Fruit fly (Drosophila melanogaster) whole organism, embryonic: ENCODE data around the gene CG15553.

ENCODE experiments used
- Abd-B ChIP-seq: fragments of 200-800 bp; sonication (Bioruptor generic); optimal IDR thresholded peaks from 2 replicates; lab custom pipeline; 2018; ENCODE audit warnings: missing biosample characterization, mild to moderate bottlenecking, missing genetic modification characterization, moderate library complexity
- Bdp1 ChIP-seq: fragments of 200-800 bp; sonication (Bioruptor generic); optimal IDR thresholded peaks from 3 replicates; lab custom pipeline; 2016; ENCODE audit warnings: missing biosample characterization, missing genetic modification characterization
- CG10274 ChIP-seq: fragments of 200-800 bp; sonication (Bioruptor generic); optimal IDR thresholded peaks from 3 replicates; lab custom pipeline; 2017; ENCODE audit warnings: missing biosample characterization, mild to moderate bottlenecking, missing genetic modification characterization
- CG10959 ChIP-seq: fragments of 200-800 bp; sonication (Bioruptor generic); IDR thresholded peaks from 2 replicates; pipeline ENCODE4 v1.3.6; 2022; ENCODE audit warnings: missing biosample characterization, missing genetic modification characterization
- CG12942 ChIP-seq: fragments of 200-800 bp; sonication (Bioruptor generic); optimal IDR thresholded peaks from 3 replicates; lab custom pipeline; 2016; ENCODE audit warnings: missing biosample characterization, missing genetic modification characterization
- CG14441 ChIP-seq: fragments of 200-800 bp; sonication (Bioruptor generic); IDR thresholded peaks from 2 replicates; pipeline ENCODE4 v1.3.6; 2022; ENCODE audit warnings: missing biosample characterization, missing genetic modification characterization
- CG14860 ChIP-seq: fragments of 200-800 bp; sonication (Bioruptor generic); IDR thresholded peaks from 3 replicates; pipeline ENCODE4 v1.3.6; 2022; ENCODE audit warnings: missing biosample characterization, missing genetic modification characterization; ENCODE audit not compliant: partially characterized antibody
- CG18599 ChIP-seq: fragments of 200-800 bp; sonication (Bioruptor generic); optimal IDR thresholded peaks from 3 replicates; lab custom pipeline; 2017; ENCODE audit warnings: missing biosample characterization, missing genetic modification characterization, mild to moderate bottlenecking, moderate library complexity, missing genetic modification reagents
- CG31224 ChIP-seq: fragments of 200-800 bp; sonication (Bioruptor generic); IDR thresholded peaks from 2 replicates; pipeline ENCODE4 v1.3.6; 2022; ENCODE audit warnings: missing biosample characterization, missing genetic modification characterization
- CG3726 ChIP-seq: fragments of 200-800 bp; sonication (Bioruptor generic); IDR thresholded peaks from 3 replicates; pipeline ENCODE4, ENCODE4 v1.3.6; 2022; ENCODE audit warnings: missing biosample characterization, missing genetic modification characterization
- CG7357 ChIP-seq: fragments of 200-800 bp; sonication (Bioruptor generic); IDR thresholded peaks from 3 replicates; pipeline ENCODE4 v1.3.6; 2022; ENCODE audit warnings: missing biosample characterization, missing genetic modification characterization
- CG7928 ChIP-seq: fragments of 200-800 bp; sonication (Bioruptor generic); optimal IDR thresholded peaks from 2 replicates; lab custom pipeline; 2017; ENCODE audit warnings: missing biosample characterization, mild to moderate bottlenecking, missing genetic modification characterization
- CG8281 ChIP-seq: fragments of 200-800 bp; sonication (Bioruptor generic); optimal IDR thresholded peaks from 2 replicates; lab custom pipeline; 2018; ENCODE audit warnings: missing biosample characterization, mild to moderate bottlenecking, missing genetic modification characterization, moderate library complexity
- CG8944 ChIP-seq: fragments of 200-800 bp; sonication (Bioruptor generic); optimal IDR thresholded peaks from 3 replicates; lab custom pipeline; 2016; ENCODE audit warnings: missing biosample characterization, missing genetic modification characterization
- CTCF ChIP-seq: fragments of 200-800 bp; sonication (Bioruptor generic); optimal IDR thresholded peaks from 2 replicates; lab custom pipeline; 2017; ENCODE audit warnings: missing biosample characterization, mild to moderate bottlenecking, missing genetic modification characterization, moderate library complexity
- E2f1 ChIP-seq: fragments of 200-800 bp; sonication (Bioruptor generic); IDR thresholded peaks from 2 replicates; pipeline ENCODE4 v1.3.6; 2022; ENCODE audit warnings: missing biosample characterization, missing genetic modification characterization
- Ets97D ChIP-seq: fragments of 200-800 bp; sonication (Bioruptor generic); optimal IDR thresholded peaks from 3 replicates; lab custom pipeline; 2016; ENCODE audit warnings: missing biosample characterization, missing genetic modification characterization
- Gug ChIP-seq: fragments of 200-800 bp; sonication (Bioruptor generic); IDR thresholded peaks from 4 replicates; pipeline ENCODE4 v1.3.6; 2022; ENCODE audit warnings: missing biosample characterization, missing genetic modification characterization
- H15 ChIP-seq: fragments of 200-800 bp; sonication (Bioruptor generic); IDR thresholded peaks from 3 replicates; pipeline ENCODE4 v1.3.6; 2022; ENCODE audit warnings: missing biosample characterization, missing genetic modification characterization
- HLH3B ChIP-seq: fragments of 200-800 bp; sonication (Bioruptor generic); IDR thresholded peaks from 2 replicates; pipeline ENCODE4 v1.3.6; 2022; ENCODE audit warnings: missing biosample characterization, missing genetic modification characterization
- HLH4C ChIP-seq: fragments of 200-800 bp; sonication (Bioruptor generic); IDR thresholded peaks from 3 replicates; pipeline ENCODE4 v1.3.6; 2022; ENCODE audit warnings: missing biosample characterization, missing genetic modification characterization; ENCODE audit not compliant: partially characterized antibody
- Lim3 ChIP-seq: fragments of 200-800 bp; sonication (Bioruptor generic); IDR thresholded peaks from 2 replicates; pipeline ENCODE4 v1.3.6; 2022; ENCODE audit warnings: missing biosample characterization, missing genetic modification characterization
- Lpt ChIP-seq: fragments of >200 bp; optimal IDR thresholded peaks from 2 replicates; lab custom pipeline; 2018; ENCODE audit warnings: missing biosample characterization, missing genetic modification characterization
- Med ChIP-seq: fragments of 200-800 bp; sonication (Bioruptor generic); peaks from one replicate; lab custom pipeline; 2016; ENCODE audit warnings: missing biosample characterization, missing genetic modification characterization, mild to moderate bottlenecking, inconsistent platforms, moderate library complexity
- Ptx1 ChIP-seq: fragments of 200-800 bp; sonication (Bioruptor generic); IDR thresholded peaks from 2 replicates; pipeline ENCODE4 v1.3.6; 2022; ENCODE audit warnings: missing biosample characterization, missing genetic modification characterization
- Xbp1 ChIP-seq: fragments of 200-800 bp; sonication (Bioruptor generic); optimal IDR thresholded peaks from 3 replicates; lab custom pipeline; 2016; ENCODE audit warnings: missing biosample characterization, mild to moderate bottlenecking, missing genetic modification characterization
- Xrp1 ChIP-seq: fragments of 200-800 bp; sonication (Bioruptor generic); IDR thresholded peaks from 2 replicates; pipeline ENCODE4 v1.3.6; 2022; ENCODE audit warnings: missing biosample characterization, missing genetic modification characterization
- ase ChIP-seq: fragments of 200-800 bp; sonication (Bioruptor generic); IDR thresholded peaks from 3 replicates; pipeline ENCODE4 v1.3.6; 2022; ENCODE audit warnings: missing biosample characterization, missing genetic modification characterization
- bab2 ChIP-seq: fragments of 200-800 bp; sonication (Bioruptor generic); optimal IDR thresholded peaks from 2 replicates; lab custom pipeline; 2016; ENCODE audit warnings: missing biosample characterization, missing genetic modification characterization
- crol ChIP-seq: fragments of 200-800 bp; sonication (Bioruptor generic); IDR thresholded peaks from 2 replicates; pipeline ENCODE4 v1.3.6; 2022; ENCODE audit warnings: missing biosample characterization, missing genetic modification characterization
- ewg ChIP-seq: fragments of 200-800 bp; sonication (Bioruptor generic); optimal IDR thresholded peaks from 3 replicates; lab custom pipeline; 2017; ENCODE audit warnings: mild to moderate bottlenecking, missing biosample characterization, missing genetic modification reagents, missing genetic modification characterization
- fd102C ChIP-seq: fragments of 200-800 bp; sonication (Bioruptor generic); optimal IDR thresholded peaks from 2 replicates; lab custom pipeline; 2018; ENCODE audit warnings: missing biosample characterization, mild to moderate bottlenecking, missing genetic modification characterization, moderate library complexity
- grau ChIP-seq: fragments of 200-800 bp; optimal IDR thresholded peaks from 3 replicates; lab custom pipeline; 2019; ENCODE audit warnings: missing biosample characterization, mild to moderate bottlenecking, missing genetic modification characterization, moderate library complexity
- her ChIP-seq: fragments of 200-800 bp; sonication (Bioruptor generic); optimal IDR thresholded peaks from 2 replicates; lab custom pipeline; 2016; ENCODE audit warnings: missing biosample characterization, missing genetic modification characterization
- hkb ChIP-seq, 2 experiments: fragments of 200-800 bp in 1 of 2; fragments of >200 bp in 1 of 2; sonication (Bioruptor generic) in 1 of 2; IDR thresholded peaks in 1 of 2; optimal IDR thresholded peaks in 1 of 2; 2 replicates each; pipeline versions ENCODE4 v1.3.6 to Lab custom; 2017 to 2022; ENCODE audit warnings: missing biosample characterization in 1 of 2, missing genetic modification characterization in 1 of 2
- kay ChIP-seq: fragments of 200-800 bp; sonication (Bioruptor generic); optimal IDR thresholded peaks from 2 replicates; lab custom pipeline; 2016; ENCODE audit warnings: missing biosample characterization, missing genetic modification characterization
- lmd ChIP-seq: fragments of 200-800 bp; sonication (Bioruptor generic); IDR thresholded peaks from 2 replicates; pipeline ENCODE4 v1.3.6; 2022; ENCODE audit warnings: missing biosample characterization, missing genetic modification characterization
- mam ChIP-seq: fragments of 200-800 bp; sonication (Bioruptor generic); optimal IDR thresholded peaks from 3 replicates; lab custom pipeline; 2016; ENCODE audit warnings: missing biosample characterization, missing genetic modification characterization
- nmo ChIP-seq: fragments of 200-800 bp; sonication (Bioruptor generic); optimal IDR thresholded peaks from 2 replicates; lab custom pipeline; 2018; ENCODE audit warnings: missing biosample characterization, mild to moderate bottlenecking, missing genetic modification characterization, moderate library complexity
- prd ChIP-seq, 3 experiments: fragments of >200 bp in 2 of 3; fragments of 200-800 bp in 1 of 3; sonication (Bioruptor generic) in 1 of 3; optimal IDR thresholded peaks in 2 of 3; IDR thresholded peaks in 1 of 3; 2 replicates in 2 of 3; 3 replicates in 1 of 3; pipeline versions ENCODE4 v1.3.6 to Lab custom; 2017 to 2022; ENCODE audit warnings: missing biosample characterization in 1 of 3, missing genetic modification characterization in 1 of 3
- repo ChIP-seq: fragments of 200-800 bp; sonication (Bioruptor generic); optimal IDR thresholded peaks from 2 replicates; lab custom pipeline; 2016; ENCODE audit warnings: missing biosample characterization, missing genetic modification characterization
- schlank ChIP-seq: fragments of 200-800 bp; sonication (Bioruptor generic); optimal IDR thresholded peaks from 2 replicates; lab custom pipeline; 2018; ENCODE audit warnings: missing biosample characterization, mild to moderate bottlenecking, missing genetic modification characterization
- shn ChIP-seq: fragments of 200-800 bp; sonication (Bioruptor generic); optimal IDR thresholded peaks from 3 replicates; lab custom pipeline; 2016; ENCODE audit warnings: missing biosample characterization, missing genetic modification characterization
- slbo ChIP-seq: fragments of 200-800 bp; sonication (Bioruptor generic); IDR thresholded peaks from 2 replicates; pipeline ENCODE4 v1.3.6; 2022; ENCODE audit warnings: missing biosample characterization, missing genetic modification characterization
- sr ChIP-seq: fragments of 200-800 bp; sonication (Bioruptor generic); IDR thresholded peaks from 3 replicates; pipeline ENCODE4 v1.3.6; 2022; ENCODE audit warnings: missing biosample characterization, missing genetic modification characterization
- unc-4 ChIP-seq: fragments of 200-800 bp; sonication (Bioruptor generic); IDR thresholded peaks from 2 replicates; pipeline ENCODE4 v1.3.6; 2022; ENCODE audit warnings: missing biosample characterization, missing genetic modification characterization; ENCODE audit not compliant: partially characterized antibody
- yki ChIP-seq: fragments of >200 bp; optimal IDR thresholded peaks from 3 replicates; lab custom pipeline; 2018
- zfh2 ChIP-seq: fragments of 200-800 bp; sonication (Bioruptor generic); optimal IDR thresholded peaks from 2 replicates; lab custom pipeline; 2016; ENCODE audit warnings: missing biosample characterization, missing genetic modification characterization

Gene CG15553

DNA sequence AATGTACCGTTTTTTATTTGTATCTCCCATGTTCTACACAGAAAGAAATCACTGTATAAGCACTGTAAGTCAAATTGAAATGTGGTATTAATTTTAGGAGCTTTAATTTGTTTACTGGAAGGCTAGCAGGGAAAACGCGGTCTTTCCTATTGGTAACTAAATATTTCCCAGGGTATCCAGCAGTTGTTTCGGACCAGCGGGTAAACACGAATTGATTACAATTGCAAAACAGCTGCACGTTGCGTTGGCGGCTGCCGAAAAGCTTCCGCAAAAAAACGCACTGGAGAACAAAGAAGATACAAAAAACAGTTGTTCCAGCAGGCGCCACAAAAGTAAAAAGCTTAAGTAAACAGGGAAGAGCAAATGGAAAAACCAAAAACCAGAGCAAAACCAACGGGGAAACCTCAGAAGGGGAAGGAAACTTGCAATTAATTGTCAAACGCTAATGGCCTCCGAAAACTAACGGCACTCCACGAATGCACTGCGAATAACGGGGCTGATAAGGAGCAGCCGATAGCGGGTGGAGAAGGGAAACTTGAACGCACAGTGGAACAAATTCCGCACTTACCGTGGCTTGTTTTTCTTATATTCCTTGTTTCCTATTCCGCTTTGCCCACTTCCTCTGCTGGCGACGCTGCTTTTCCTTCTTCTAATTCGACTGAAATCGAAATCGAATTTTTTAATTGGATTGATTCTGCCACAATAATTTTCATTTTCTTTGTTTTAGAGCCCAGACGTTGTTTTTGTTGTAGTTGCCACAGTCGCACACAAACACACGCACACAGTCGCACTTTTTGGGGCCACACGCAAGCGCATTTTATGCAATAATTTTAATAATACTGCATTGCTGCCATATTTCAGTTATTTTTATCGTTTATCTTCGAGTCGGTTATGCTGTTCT, 40.9 kb downstream of the CG15553 start (continued):
- peak; percentile 25; the same call in 1 of the 2 replicates for TF ChIP-seq lmd
- peak; percentile 31 for TF ChIP-seq CG8944 (GFP tag; lab: Kevin White, UChicago)
- TF ChIP-seq zfh2, result peak; percentile 7
- TF ChIP-seq Lpt (GFP tag; lab: Kevin White, UChicago), result no peak
- peak; percentile 55 for TF ChIP-seq mam
- TF ChIP-seq ewg, result peak; percentile 80
- TF ChIP-seq CG10959 (GFP tag; lab: Robert Waterston, UW), result no peak
- TF ChIP-seq Bdp1, result peak; percentile 31
- TF ChIP-seq her (GFP tag; lab: Kevin White, UChicago), result peak; percentile 31
- TF ChIP-seq schlank (tag; lab: Kevin White, UChicago), result no peak
- peak; percentile 27; the same call in 1 of the 3 replicates for TF ChIP-seq H15 (GFP tag; lab: Robert Waterston, UW)
- peak; percentile 49; the same call in 1 of the 2 replicates for TF ChIP-seq Ptx1
- TF ChIP-seq Xrp1 (GFP tag; lab: Robert Waterston, UW), result peak; percentile 65
- TF ChIP-seq CG10274 (GFP tag; lab: Kevin White, UChicago), result peak; percentile 10
- TF ChIP-seq fd102C, result no peak
- TF ChIP-seq CG7928 (GFP tag; lab: Kevin White, UChicago), result no peak
- TF ChIP-seq yki (lab: Kevin White, UChicago), result no peak
- 0 out of 3 replicates have a peak, but pooled peaks have one; percentile 10 for TF ChIP-seq CG7357 (GFP tag; lab: Robert Waterston, UW)
- TF ChIP-seq crol, result peak; percentile 61
- no peak for TF ChIP-seq Ets97D (GFP tag; lab: Kevin White, UChicago)
- TF ChIP-seq sr (GFP tag; lab: Robert Waterston, UW), result peak; percentile 40; the same call in 1 of the 3 replicates
- TF ChIP-seq hkb (optimal IDR thresholded peaks at IDR 0.05; lab: Kevin White, UChicago), result no peak
- peak; percentile 59 for TF ChIP-seq hkb (GFP tag; IDR thresholded peaks at IDR 0.05; lab: Robert Waterston, UW)
- TF ChIP-seq E2f1 (GFP tag; lab: Robert Waterston, UW), result peak; percentile 39; the same call in 1 of the 2 replicates
- peak; percentile 38 for TF ChIP-seq grau (tag; lab: Kevin White, UChicago)
- no peak for TF ChIP-seq CG8281 (tag; lab: Kevin White, UChicago)
- peak; percentile 5; the same call in 1 of the 3 replicates for TF ChIP-seq ase (GFP tag; lab: Robert Waterston, UW)
- no peak for TF ChIP-seq bab2 (GFP tag; lab: Kevin White, UChicago)
- TF ChIP-seq nmo (GFP tag; lab: Kevin White, UChicago), result peak; percentile 14
- TF ChIP-seq HLH3B, result peak; percentile 50; the same call in 1 of the 2 replicates
- no peak for TF ChIP-seq kay (GFP tag; lab: Kevin White, UChicago)
- peak; percentile 20 for TF ChIP-seq shn
- TF ChIP-seq Xbp1 (GFP tag; lab: Kevin White, UChicago), result peak; percentile 38
- TF ChIP-seq repo, result no peak
- TF ChIP-seq HLH4C (GFP tag; lab: Robert Waterston, UW), result 0 out of 3 replicates have a peak, but pooled peaks have one; percentile 38
- TF ChIP-seq unc-4 (GFP tag; lab: Robert Waterston, UW), result no peak
- peak; percentile 37; the same call in 1 of the 2 replicates for TF ChIP-seq CG14441 (GFP tag; lab: Robert Waterston, UW)
- TF ChIP-seq Lim3 (GFP tag; lab: Robert Waterston, UW), result no peak
- peak; percentile 57 for TF ChIP-seq CG18599 (GFP tag; lab: Kevin White, UChicago)
- no peak for TF ChIP-seq CTCF (GFP tag; lab: Kevin White, UChicago)
- no peak for TF ChIP-seq CG3726 (GFP tag; lab: Robert Waterston, UW)
- TF ChIP-seq Abd-B (GFP tag; lab: Kevin White, UChicago), result peak; percentile 3
- TF ChIP-seq CG14860, result 0 out of 3 replicates have a peak, but pooled peaks have one; percentile 39
- TF ChIP-seq Med (GFP tag; lab: Kevin White, UChicago), result peak; percentile 87
- TF ChIP-seq prd (optimal IDR thresholded peaks at IDR 0.05; lab: Kevin White, UChicago), result no peak
- peak; percentile 38; the same call in 1 of the 3 replicates for TF ChIP-seq prd (GFP tag; IDR thresholded peaks at IDR 0.05; lab: Robert Waterston, UW)
- TF ChIP-seq CG31224 (GFP tag; lab: Robert Waterston, UW), result no peak
- TF ChIP-seq slbo (GFP tag; lab: Robert Waterston, UW), result peak; percentile 30; the same call in 1 of the 2 replicates
- TF ChIP-seq CG12942 (GFP tag; lab: Kevin White, UChicago), result peak; percentile 5
- peak; percentile 43; the same call in 1 of the 4 replicates for TF ChIP-seq Gug (GFP tag; lab: Robert Waterston, UW)
